Fruit fly (Drosophila melanogaster) whole organism, wandering third instar larva: ENCODE measurements around the gene Creld.

Source experiments
- Sp1 ChIP-seq: fragments of 200-800 bp; sonication (Bioruptor generic); optimal IDR thresholded peaks from 3 replicates; lab custom pipeline; 2019; ENCODE audit warnings: missing biosample characterization, mild to moderate bottlenecking, missing genetic modification characterization, moderate library complexity
- Vsx2 ChIP-seq: fragments of 200-300, 225-300 bp; sonication (Bioruptor generic); optimal IDR thresholded peaks from 2 replicates; lab custom pipeline; 2018; ENCODE audit warnings: missing biosample characterization, missing genetic modification characterization; ENCODE audit not compliant: partially characterized antibody
- br ChIP-seq: fragments of 200-800 bp; sonication (Bioruptor generic); optimal IDR thresholded peaks from 2 replicates; lab custom pipeline; 2016; ENCODE audit warnings: missing biosample characterization, missing genetic modification characterization
- h ChIP-seq: fragments of 200-800 bp; sonication (Bioruptor generic); optimal IDR thresholded peaks from 3 replicates; lab custom pipeline; 2016; ENCODE audit warnings: missing biosample characterization, mild to moderate bottlenecking, missing genetic modification characterization

dm6 chr2L:135383-136130 lies 33.4 kb downstream of the Creld start:
- TF ChIP-seq Vsx2 (GFP tag; lab: Kevin White, UChicago): no peak
- no peak for TF ChIP-seq h (GFP tag; lab: Kevin White, UChicago)
- TF ChIP-seq Sp1 (GFP tag; lab: Kevin White, UChicago): no peak
- TF ChIP-seq br (GFP tag; lab: Kevin White, UChicago): no peak
